Worm (Caenorhabditis elegans) whole organism, L1 larva: ENCODE results near the gene dsl-1.

Experiments used
- C16A3.4 ChIP-seq: fragments of 150-350 bp; optimal IDR thresholded peaks from 2 replicates; lab custom pipeline; 2014; ENCODE audit warnings: missing biosample characterization, missing genetic modification characterization
- aha-1 ChIP-seq: fragments of 150-350 bp; optimal IDR thresholded peaks from 2 replicates; lab custom pipeline; 2014; ENCODE audit warnings: missing biosample characterization, missing genetic modification characterization
- blmp-1 ChIP-seq: fragments of 150-350 bp; optimal IDR thresholded peaks from 2 replicates; lab custom pipeline; 2014; ENCODE audit warnings: missing biosample characterization, missing genetic modification characterization
- jun-1 ChIP-seq: fragments of 150-350 bp; optimal IDR thresholded peaks from 2 replicates; lab custom pipeline; 2014; ENCODE audit warnings: missing biosample characterization, missing genetic modification reagents, missing genetic modification characterization
- lin-39 ChIP-seq: fragments of 150-350 bp; optimal IDR thresholded peaks from 2 replicates; lab custom pipeline; 2014; ENCODE audit warnings: missing biosample characterization, missing genetic modification reagents, missing genetic modification characterization
- lir-3 ChIP-seq: sonication (generic microtip); optimal IDR thresholded peaks from 2 replicates; lab custom pipeline; 2016; ENCODE audit warnings: mild to moderate bottlenecking, missing genetic modification characterization, moderate library complexity, missing compliant biosample characterization; ENCODE audit not compliant: poor library complexity
- nhr-11 ChIP-seq: fragments of 150-350 bp; optimal IDR thresholded peaks from 2 replicates; lab custom pipeline; 2014; ENCODE audit warnings: missing biosample characterization, missing genetic modification characterization
- nhr-12 ChIP-seq: sonication (generic microtip); optimal IDR thresholded peaks from 2 replicates; lab custom pipeline; 2017; ENCODE audit warnings: missing biosample characterization, missing genetic modification characterization
- nhr-47 ChIP-seq: sonication (generic microtip); optimal IDR thresholded peaks from 2 replicates; lab custom pipeline; 2016; ENCODE audit warnings: mild to moderate bottlenecking, missing genetic modification characterization, moderate library complexity, missing compliant biosample characterization
- snpc-4 ChIP-seq: fragments of 150-350 bp; optimal IDR thresholded peaks from 2 replicates; lab custom pipeline; 2014; ENCODE audit warnings: missing biosample characterization, missing genetic modification characterization
- sox-4 ChIP-seq: sonication (generic microtip); optimal IDR thresholded peaks from 2 replicates; lab custom pipeline; 2016; ENCODE audit warnings: missing genetic modification characterization, missing compliant biosample characterization
- tbx-2 ChIP-seq: sonication (generic microtip); optimal IDR thresholded peaks from 2 replicates; lab custom pipeline; 2016; ENCODE audit warnings: missing genetic modification characterization, missing compliant biosample characterization
- ztf-11 ChIP-seq, 2 experiments: sonication (generic microtip); optimal IDR thresholded peaks; 2 replicates each; lab custom pipeline; 2016 to 2017; ENCODE audit warnings: missing genetic modification characterization in 2 of 2, missing biosample characterization in 1 of 2, missing compliant biosample characterization in 1 of 2
- ztf-4 ChIP-seq: fragments of 150-350 bp; optimal IDR thresholded peaks from 2 replicates; lab custom pipeline; 2014; ENCODE audit warnings: missing biosample characterization, missing genetic modification characterization

- TF ChIP-seq lir-3 (tag; lab: Kevin White, UChicago) (no peak), nhr-12 (tag; lab: Kevin White, UChicago) (no peak), aha-1 (tag; lab: Kevin White, UChicago) (no peak), snpc-4 (peak; percentile 18), nhr-11 (tag; lab: Kevin White, UChicago) (no peak), jun-1 (tag; lab: Kevin White, UChicago) (peak; percentile 29), blmp-1 (peak; percentile 68), nhr-47 (tag; lab: Kevin White, UChicago) (peak; percentile 71), lin-39 (no peak), ztf-11 (tag; optimal IDR thresholded peaks at IDR 0.05; lab: Kevin White, UChicago) (no peak), tbx-2 (peak; percentile 38), C16A3.4 (tag; lab: Kevin White, UChicago) (no peak), ztf-4 (tag; lab: Kevin White, UChicago) (no peak), sox-4 (tag; lab: Kevin White, UChicago) (no peak)
Measured at ce11 chrIV:1168311-1168965, 39.4 kb downstream of the dsl-1 start.
